Fruit fly (Drosophila melanogaster) whole organism, pupa: ENCODE data around the gene RPA3.
A peak's percentile ranks its signal among the peaks of the same experiment; 100 is the strongest.
"Not testable (repeated sequence)": the region's sequence is repeated elsewhere in the genome, so short reads cannot be mapped to it uniquely, and the experiment has no call there.

Experiments
- CG10348 ChIP-seq: fragments of 200-800 bp; sonication (Bioruptor generic); IDR thresholded peaks from 2 replicates; pipeline ENCODE4 v1.3.6; 2022; ENCODE audit warnings: missing biosample characterization, missing genetic modification characterization
- CG12605 ChIP-seq: fragments of 200-800 bp; sonication (Bioruptor generic); IDR thresholded peaks from 2 replicates; pipeline ENCODE4 v1.3.6; 2022; ENCODE audit warnings: missing biosample characterization, missing genetic modification characterization
- CG13204 ChIP-seq: fragments of 200-800 bp; sonication (Bioruptor generic); optimal IDR thresholded peaks from 2 replicates; lab custom pipeline; 2018; ENCODE audit warnings: missing biosample characterization, mild to moderate bottlenecking, missing genetic modification characterization, moderate library complexity
- CG14655 ChIP-seq: fragments of 200-800 bp; sonication (Bioruptor generic); optimal IDR thresholded peaks from 3 replicates; lab custom pipeline; 2017; ENCODE audit warnings: mild to moderate bottlenecking, missing biosample characterization, missing genetic modification reagents, missing genetic modification characterization
- CG15710 ChIP-seq: fragments of 200-800 bp; sonication (Bioruptor generic); optimal IDR thresholded peaks from 2 replicates; lab custom pipeline; 2018; ENCODE audit warnings: missing biosample characterization, mild to moderate bottlenecking, missing genetic modification characterization, moderate library complexity
- CG17806 ChIP-seq: fragments of 200-800 bp; sonication (Bioruptor generic); optimal IDR thresholded peaks from 2 replicates; lab custom pipeline; 2018; ENCODE audit warnings: missing biosample characterization, mild to moderate bottlenecking, missing genetic modification characterization, moderate library complexity
- CG32121 ChIP-seq: fragments of 200-800 bp; sonication (Bioruptor generic); IDR thresholded peaks from 2 replicates; pipeline ENCODE4 v1.3.6; 2022; ENCODE audit warnings: missing biosample characterization, missing genetic modification characterization
- CG34367 ChIP-seq: fragments of 200-800 bp; sonication (Bioruptor generic); optimal IDR thresholded peaks from 2 replicates; lab custom pipeline; 2018; ENCODE audit warnings: missing biosample characterization, mild to moderate bottlenecking, missing genetic modification characterization
- CG4496 ChIP-seq: fragments of 200-800 bp; sonication (Bioruptor generic); IDR thresholded peaks from 3 replicates; pipeline ENCODE4 v1.3.6; 2022; ENCODE audit warnings: missing biosample characterization, missing genetic modification characterization
- CG8159 ChIP-seq: fragments of 200-800 bp; sonication (Bioruptor generic); optimal IDR thresholded peaks from 3 replicates; lab custom pipeline; 2018; ENCODE audit warnings: missing biosample characterization, mild to moderate bottlenecking, missing genetic modification characterization, moderate library complexity
- CG8301 ChIP-seq: fragments of 200-800 bp; sonication (Bioruptor generic); optimal IDR thresholded peaks from 2 replicates; lab custom pipeline; 2018; ENCODE audit warnings: missing biosample characterization, mild to moderate bottlenecking, missing genetic modification characterization
- CG9948 ChIP-seq: fragments of 200-800 bp; sonication (Bioruptor generic); optimal IDR thresholded peaks from 2 replicates; lab custom pipeline; 2018; ENCODE audit warnings: missing biosample characterization, mild to moderate bottlenecking, missing genetic modification characterization, moderate library complexity
- D1 ChIP-seq: fragments of 200-800 bp; sonication (Bioruptor generic); optimal IDR thresholded peaks from 2 replicates; lab custom pipeline; 2018; ENCODE audit warnings: missing biosample characterization, mild to moderate bottlenecking, missing genetic modification characterization, moderate library complexity
- EcR ChIP-seq: fragments of 200-800 bp; sonication (Bioruptor generic); optimal IDR thresholded peaks from 3 replicates; lab custom pipeline; 2019; ENCODE audit warnings: missing biosample characterization, missing genetic modification characterization, mild to moderate bottlenecking, moderate library complexity, missing genetic modification reagents
- Ets98B ChIP-seq: fragments of 200-800 bp; sonication (Bioruptor generic); IDR thresholded peaks from 2 replicates; pipeline ENCODE4 v1.3.6; 2022; ENCODE audit warnings: missing biosample characterization, missing genetic modification characterization
- Pif1A ChIP-seq: fragments of 200-800 bp; sonication (Bioruptor generic); optimal IDR thresholded peaks from 3 replicates; lab custom pipeline; 2016; ENCODE audit warnings: missing biosample characterization, missing genetic modification characterization
- Pif1B ChIP-seq: fragments of 200-800 bp; sonication (Bioruptor generic); optimal IDR thresholded peaks from 3 replicates; lab custom pipeline; 2016; ENCODE audit warnings: missing biosample characterization, missing genetic modification characterization
- Snoo ChIP-seq: fragments of 200-800 bp; sonication (Bioruptor generic); optimal IDR thresholded peaks from 3 replicates; lab custom pipeline; 2017; ENCODE audit warnings: missing biosample characterization, mild to moderate bottlenecking, missing genetic modification characterization, inconsistent platforms
- fd96Ca ChIP-seq: fragments of 200-800 bp; sonication (Bioruptor generic); IDR thresholded peaks from 3 replicates; pipeline ENCODE4 v1.3.6; 2022; ENCODE audit warnings: missing biosample characterization, missing genetic modification characterization
- gl ChIP-seq: fragments of 200-800 bp; sonication (Bioruptor generic); optimal IDR thresholded peaks from 2 replicates; lab custom pipeline; 2018; ENCODE audit warnings: missing biosample characterization, mild to moderate bottlenecking, missing genetic modification characterization
- rn ChIP-seq: fragments of 200-800 bp; sonication (Bioruptor generic); IDR thresholded peaks from 2 replicates; pipeline ENCODE4 v1.3.6; 2022; ENCODE audit warnings: missing biosample characterization, missing genetic modification characterization

Gene RPA3

DNA sequence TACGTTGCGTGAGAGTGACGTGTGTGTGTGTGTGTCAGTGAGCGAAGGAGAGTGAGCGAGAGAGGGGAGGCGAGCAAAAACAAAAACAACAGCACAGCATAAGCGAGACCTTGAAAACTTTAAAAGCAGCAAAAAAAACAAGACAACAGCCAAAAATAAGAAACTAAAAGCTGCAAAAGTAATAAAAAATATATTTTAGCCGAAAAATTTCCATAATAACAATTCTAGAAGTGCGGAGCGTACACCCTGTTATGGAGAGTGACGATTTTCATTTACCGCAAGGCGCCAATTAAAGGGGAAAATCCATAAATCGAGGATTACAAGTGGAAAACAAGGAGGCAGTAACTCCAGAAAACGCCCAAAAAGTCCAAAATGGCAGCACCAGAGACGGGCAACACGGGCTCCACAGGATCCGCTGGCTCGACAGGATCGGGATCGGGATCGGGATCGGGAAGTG, 884 bp upstream of the RPA3 start:
- TF ChIP-seq Pif1B (no peak), CG32121 (GFP tag; lab: Robert Waterston, UW) (no peak), Pif1A (GFP tag; lab: Kevin White, UChicago) (no peak), CG13204 (GFP tag; lab: Kevin White, UChicago) (no peak), Ets98B (no peak; the same call in 1 of the 2 replicates), CG9948 (tag; lab: Kevin White, UChicago) (no peak), rn (no peak), Snoo (no peak), CG4496 (0 out of 3 replicates have a peak, but pooled peaks have one; percentile 33), CG12605 (peak; percentile 44), fd96Ca (GFP tag; lab: Robert Waterston, UW) (no peak), EcR (GFP tag; lab: Kevin White, UChicago) (no peak), gl (tag; lab: Kevin White, UChicago) (no peak), CG10348 (GFP tag; lab: Robert Waterston, UW) (no peak)
- TF ChIP-seq, all 21 proteins: peak for 2

DNA sequence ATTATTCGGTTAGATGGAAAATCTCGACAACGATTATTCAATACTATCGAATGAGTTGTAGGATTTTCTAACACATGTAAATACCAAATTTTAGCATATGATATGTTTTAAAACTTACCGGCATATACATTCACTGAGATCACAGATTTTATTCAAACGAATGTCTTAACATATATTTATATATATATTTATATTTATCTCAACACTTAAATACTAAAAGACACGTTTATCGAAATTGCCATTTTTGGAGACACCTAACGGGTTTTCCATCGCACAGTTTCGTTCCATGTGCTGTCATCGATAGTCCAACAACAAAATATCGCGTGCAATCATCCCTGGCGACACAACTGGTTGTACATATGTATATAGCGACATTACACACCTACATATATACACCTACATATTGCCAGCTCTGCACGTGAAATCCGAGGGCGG, 4.0 kb downstream of the RPA3 start, which contains the start of the genes CG2247 and CG1703:
TSS of gene CG2247 (minus strand) at position 8 of the 435 bp plus-strand sequence.
TSS of gene CG1703 (plus strand) at position 283 of the 435 bp plus-strand sequence.
- TF ChIP-seq Snoo (no peak), CG8301 (tag; lab: Kevin White, UChicago) (no peak)

DNA sequence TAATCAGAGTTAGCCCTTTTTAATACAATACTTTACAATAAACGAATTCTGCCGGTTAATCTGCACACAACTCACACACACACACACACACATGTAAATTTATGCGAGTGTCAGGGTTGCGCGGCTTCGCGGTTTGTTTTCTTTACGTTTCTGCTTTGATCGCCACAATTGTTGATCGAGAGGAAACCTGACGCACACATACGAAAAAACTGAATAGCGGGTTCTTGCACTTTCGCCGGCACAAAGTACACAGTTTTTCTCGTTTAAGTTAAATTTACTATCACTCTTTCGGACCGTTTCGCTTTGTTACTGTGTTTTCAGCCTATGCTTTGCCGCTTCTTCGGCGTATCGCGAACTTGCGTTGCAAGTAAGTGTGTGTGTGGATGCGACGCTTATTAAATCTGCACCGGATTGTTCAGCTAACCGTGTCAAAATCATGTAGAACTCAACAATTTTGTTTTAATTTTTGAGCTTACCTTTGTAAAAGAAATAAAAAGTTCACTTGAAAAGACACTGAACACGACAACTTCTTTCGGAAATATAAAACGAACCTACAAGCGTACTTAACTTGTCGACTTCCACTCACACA, 4.5 kb downstream of the RPA3 start:
- TF ChIP-seq Snoo (no peak), EcR (GFP tag; lab: Kevin White, UChicago) (peak; percentile 55)

dm6 chrX:11604094-11604493, 11.5 kb downstream of the RPA3 start, which contains the start of gene CG2533:
TSS of gene CG2533 (minus strand) at chrX:11604194.
- TF ChIP-seq rn: no peak
- TF ChIP-seq CG32121 (GFP tag; lab: Robert Waterston, UW): no peak
- TF ChIP-seq fd96Ca (GFP tag; lab: Robert Waterston, UW): no peak
- TF ChIP-seq Pif1A (GFP tag; lab: Kevin White, UChicago): no peak
- no peak for TF ChIP-seq CG8301 (tag; lab: Kevin White, UChicago)
- no peak for TF ChIP-seq CG8159 (tag; lab: Kevin White, UChicago)
- no peak for TF ChIP-seq CG34367
- no peak for TF ChIP-seq CG14655 (GFP tag; lab: Kevin White, UChicago)
- TF ChIP-seq gl (tag; lab: Kevin White, UChicago): no peak
- no peak for TF ChIP-seq CG12605
- TF ChIP-seq Snoo: no peak
- TF ChIP-seq CG15710: no peak
- TF ChIP-seq CG9948 (tag; lab: Kevin White, UChicago): no peak
- no peak for TF ChIP-seq Ets98B

DNA sequence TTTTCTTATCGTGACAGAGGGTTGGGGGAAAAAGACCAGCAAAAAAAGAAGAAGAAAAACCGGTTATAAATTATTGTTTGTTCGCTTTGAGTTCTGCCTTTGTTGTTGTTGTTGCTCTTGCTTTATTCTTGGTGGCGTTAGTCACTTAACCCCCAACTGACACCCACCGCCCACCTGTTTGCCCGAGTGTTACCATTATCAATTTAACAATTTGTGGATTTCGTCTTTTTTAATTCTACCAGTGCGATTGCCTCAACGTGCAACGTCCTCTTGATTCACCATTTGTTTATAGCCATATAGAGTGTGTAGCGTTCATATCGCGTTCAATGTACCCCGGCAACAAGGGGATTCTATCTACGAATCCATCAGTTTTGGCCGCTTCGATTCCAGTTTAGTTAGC, 14.2 kb downstream of the RPA3 start:
- no peak for TF ChIP-seq Snoo
- no peak for TF ChIP-seq Ets98B
- TF ChIP-seq CG12605: 0 out of 2 replicates have a peak, but pooled peaks have one; percentile 22

- no peak for TF ChIP-seq CG10348 (GFP tag; lab: Robert Waterston, UW)
- TF ChIP-seq CG8301 (tag; lab: Kevin White, UChicago): peak; percentile 15
- TF ChIP-seq CG9948 (tag; lab: Kevin White, UChicago): no peak
- no peak for TF ChIP-seq CG32121 (GFP tag; lab: Robert Waterston, UW)
- peak; percentile 27 for TF ChIP-seq CG17806 (tag; lab: Kevin White, UChicago)
- TF ChIP-seq Pif1A (GFP tag; lab: Kevin White, UChicago): peak; percentile 63
- no peak for TF ChIP-seq CG13204 (GFP tag; lab: Kevin White, UChicago)
- peak; percentile 55 for TF ChIP-seq Pif1B
- TF ChIP-seq CG15710: peak; percentile 25
- TF ChIP-seq gl (tag; lab: Kevin White, UChicago): no peak
- no peak; the same call in 1 of the 2 replicates for TF ChIP-seq CG12605
- peak; percentile 31; the same call in 2 of the 3 replicates for TF ChIP-seq CG4496
- TF ChIP-seq fd96Ca (GFP tag; lab: Robert Waterston, UW): peak; percentile 49; the same call in 1 of the 3 replicates
- TF ChIP-seq CG8159 (tag; lab: Kevin White, UChicago): no peak
- peak; percentile 6 for TF ChIP-seq Snoo
- no peak for TF ChIP-seq CG14655 (GFP tag; lab: Kevin White, UChicago)
- no peak for TF ChIP-seq Ets98B
- TF ChIP-seq rn: no peak
- peak; percentile 67 for TF ChIP-seq EcR (GFP tag; lab: Kevin White, UChicago)
- no peak for TF ChIP-seq D1 (tag; lab: Kevin White, UChicago)
- no peak for TF ChIP-seq CG34367
Observed at dm6 chrX:11600795-11601358, 14.8 kb downstream of the RPA3 start.

DNA sequence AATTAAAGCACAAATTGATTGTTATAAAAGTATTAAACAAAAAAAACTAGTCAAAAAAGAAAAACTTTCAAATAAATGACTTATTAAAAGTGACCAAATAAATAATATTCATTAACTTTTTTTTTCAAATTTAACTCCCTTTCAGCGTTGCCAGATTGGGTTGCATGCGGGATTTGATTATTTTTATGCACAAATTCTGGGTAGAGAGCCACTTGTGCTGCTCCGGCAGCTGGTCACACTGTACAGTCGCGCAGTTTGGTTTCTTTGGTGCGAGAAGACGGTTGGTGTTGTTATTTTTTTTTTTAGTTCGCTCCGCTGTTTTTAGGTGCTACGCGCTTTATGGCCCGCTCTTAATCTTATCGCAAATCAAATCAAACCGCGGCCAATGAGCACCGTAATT, 16.1 kb downstream of the RPA3 start, which contains the start of gene rho-4:
TSS of gene rho-4 (plus strand) at position 250 of the 400 bp plus-strand sequence.
- TF ChIP-seq EcR (GFP tag; lab: Kevin White, UChicago); gl (tag; lab: Kevin White, UChicago); CG10348 (GFP tag; lab: Robert Waterston, UW): not testable (repeated sequence)
- TF ChIP-seq, all 21 proteins: peak for 0; not testable (repeated sequence) for 21
